Worm (Caenorhabditis elegans) whole organism, midembryonic: ENCODE data around the gene F56A11.5.

ENCODE experiments used
- T22C8.4 ChIP-seq: fragments of 200-800 bp; sonication (Bioruptor generic); IDR thresholded peaks from 2 replicates; pipeline ENCODE4 v1.3.6; 2022; ENCODE audit warnings: missing genetic modification characterization, missing compliant biosample characterization
- flt-1 ChIP-seq: fragments of 200-800 bp; sonication (Bioruptor generic); IDR thresholded peaks from 2 replicates; pipeline ENCODE4 v1.3.6; 2022; ENCODE audit warnings: missing genetic modification characterization, missing compliant biosample characterization
- med-1 ChIP-seq: sonication (generic microtip); optimal IDR thresholded peaks from 2 replicates; lab custom pipeline; 2017; ENCODE audit warnings: missing genetic modification characterization, mild to moderate bottlenecking, missing compliant biosample characterization, antibody characterized with exemption, missing genetic modification reagents; ENCODE audit not compliant: insufficient read depth
- tab-1 ChIP-seq: fragments of 200-800 bp; sonication (Bioruptor generic); IDR thresholded peaks from 2 replicates; pipeline ENCODE4 v1.3.6; 2022; ENCODE audit warnings: missing genetic modification characterization, missing compliant biosample characterization
- ztf-23 ChIP-seq: fragments of 200-800 bp; sonication (Bioruptor generic); IDR thresholded peaks from 2 replicates; pipeline ENCODE4 v1.3.6; 2022; ENCODE audit warnings: missing genetic modification reagents, missing genetic modification characterization, missing compliant biosample characterization

DNA sequence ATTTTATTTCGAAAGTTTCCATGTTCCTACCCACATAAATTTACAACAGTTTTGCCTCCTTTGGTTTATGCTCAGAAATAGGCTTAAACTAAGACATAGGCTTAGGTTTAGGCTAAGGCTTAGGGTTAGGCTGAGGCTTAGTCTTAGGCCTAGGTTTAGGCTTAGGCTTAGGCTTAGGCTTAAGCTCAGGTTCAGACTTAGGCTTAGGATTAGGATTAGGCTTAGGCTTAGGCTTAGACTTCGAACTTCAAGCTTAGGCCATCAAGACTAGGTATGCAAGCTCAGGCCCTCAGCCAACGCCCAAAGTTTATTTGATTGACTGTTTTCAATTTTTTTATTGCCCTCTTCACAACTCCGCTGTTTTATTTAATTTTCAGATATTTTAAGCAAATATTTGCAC is 24.8 kb downstream of the F56A11.5 start:
- TF ChIP-seq med-1 (no peak), flt-1 (GFP tag; lab: Robert Waterston, UW) (no peak), ztf-23 (GFP tag; lab: Robert Waterston, UW) (no peak), T22C8.4 (GFP tag; lab: Robert Waterston, UW) (no peak), tab-1 (GFP tag; lab: Robert Waterston, UW) (no peak)
